Worm (Caenorhabditis elegans) whole organism, L1 larva: ENCODE results near the gene lact-9.

Source experiments
- C04F5.9 ChIP-seq: sonication (generic microtip); optimal IDR thresholded peaks from 2 replicates; lab custom pipeline; 2016; ENCODE audit warnings: missing genetic modification characterization, missing compliant biosample characterization
- C34B4.2 ChIP-seq: sonication (generic microtip); optimal IDR thresholded peaks from 2 replicates; lab custom pipeline; 2017; ENCODE audit warnings: mild to moderate bottlenecking, missing genetic modification characterization, missing compliant biosample characterization
- ama-1 ChIP-seq: fragments of 150-350 bp; optimal IDR thresholded peaks from 2 replicates; lab custom pipeline; 2014
- ceh-90 ChIP-seq: sonication (generic microtip); optimal IDR thresholded peaks from 2 replicates; lab custom pipeline; 2016; ENCODE audit warnings: missing genetic modification characterization, missing compliant biosample characterization
- ces-1 ChIP-seq: fragments of 150-350 bp; optimal IDR thresholded peaks from 2 replicates; lab custom pipeline; 2014; ENCODE audit warnings: missing biosample characterization, missing genetic modification reagents, missing genetic modification characterization
- dpl-1 ChIP-seq, 3 experiments: fragments of 150-350 bp in 2 of 3; sonication (generic microtip) in 1 of 3; optimal IDR thresholded peaks; 2 replicates each; lab custom pipeline; 2014 to 2017; ENCODE audit warnings: missing biosample characterization in 3 of 3, missing genetic modification characterization in 3 of 3, missing genetic modification reagents in 3 of 3
- dsc-1 ChIP-seq: sonication (generic microtip); optimal IDR thresholded peaks from 2 replicates; lab custom pipeline; 2016; ENCODE audit warnings: mild to moderate bottlenecking, missing genetic modification characterization, missing compliant biosample characterization
- efl-3 ChIP-seq: fragments of 200-800 bp; sonication (Bioruptor generic); optimal IDR thresholded peaks from 2 replicates; lab custom pipeline; 2018; ENCODE audit warnings: mild to moderate bottlenecking, missing genetic modification characterization, missing compliant biosample characterization
- egl-13 ChIP-seq: sonication (generic microtip); optimal IDR thresholded peaks from 2 replicates; lab custom pipeline; 2016; ENCODE audit warnings: missing genotype, missing genetic modification reagents, missing genetic modification characterization, missing compliant biosample characterization
- egl-27 ChIP-seq, 2 experiments: fragments of 150-350 bp in 1 of 2; sonication (generic microtip); optimal IDR thresholded peaks; 3 replicates each; lab custom pipeline; 2017 to 2018; ENCODE audit warnings: missing biosample characterization in 2 of 2, missing genetic modification characterization in 2 of 2, missing genetic modification reagents in 2 of 2
- elt-2 ChIP-seq: sonication (generic microtip); optimal IDR thresholded peaks from 2 replicates; lab custom pipeline; 2016; ENCODE audit warnings: missing genetic modification characterization, mild to moderate bottlenecking, inconsistent platforms, missing compliant biosample characterization, missing genetic modification reagents
- fkh-8 ChIP-seq: sonication (generic microtip); optimal IDR thresholded peaks from 2 replicates; lab custom pipeline; 2016; ENCODE audit warnings: mild to moderate bottlenecking, missing genetic modification characterization, missing compliant biosample characterization
- hlh-4 ChIP-seq: sonication (generic microtip); optimal IDR thresholded peaks from 2 replicates; lab custom pipeline; 2016; ENCODE audit warnings: mild to moderate bottlenecking, missing genetic modification characterization, missing compliant biosample characterization
- hpl-2 ChIP-seq: fragments of 150-350 bp; optimal IDR thresholded peaks from 2 replicates; lab custom pipeline; 2014; ENCODE audit warnings: missing biosample characterization, missing genetic modification reagents, missing genetic modification characterization
- jun-1 ChIP-seq: fragments of 150-350 bp; optimal IDR thresholded peaks from 2 replicates; lab custom pipeline; 2014; ENCODE audit warnings: missing biosample characterization, missing genetic modification reagents, missing genetic modification characterization
- lin-14 ChIP-seq: fragments of 200-800 bp; sonication (Bioruptor generic); optimal IDR thresholded peaks from 2 replicates; lab custom pipeline; 2018; ENCODE audit warnings: mild to moderate bottlenecking, missing genetic modification characterization, moderate library complexity, missing compliant biosample characterization
- lin-15B ChIP-seq: fragments of 150-350 bp; sonication (generic microtip); optimal IDR thresholded peaks from 3 replicates; lab custom pipeline; 2014; ENCODE audit warnings: missing biosample characterization, missing genetic modification characterization
- lin-35 ChIP-seq, 2 experiments: fragments of 150-350 bp; optimal IDR thresholded peaks; 2 replicates each; lab custom pipeline; 2014; ENCODE audit warnings: missing biosample characterization in 2 of 2, missing genetic modification characterization in 2 of 2, missing genetic modification reagents in 2 of 2
- lir-3 ChIP-seq: sonication (generic microtip); optimal IDR thresholded peaks from 2 replicates; lab custom pipeline; 2016; ENCODE audit warnings: mild to moderate bottlenecking, missing genetic modification characterization, moderate library complexity, missing compliant biosample characterization; ENCODE audit not compliant: poor library complexity
- lsy-2 ChIP-seq, 2 experiments: fragments of 150-350 bp; optimal IDR thresholded peaks; 2 replicates each; lab custom pipeline; 2014; ENCODE audit warnings: missing biosample characterization in 2 of 2, missing genetic modification characterization in 2 of 2
- mab-9 ChIP-seq: fragments of 200-800 bp; sonication (Bioruptor generic); IDR thresholded peaks from 2 replicates; pipeline ENCODE4 v1.3.6; 2022; ENCODE audit warnings: missing genetic modification reagents, missing genetic modification characterization, missing compliant biosample characterization
- mdl-1 ChIP-seq, 2 experiments: fragments of 150-350 bp; optimal IDR thresholded peaks; 2 replicates each; lab custom pipeline; 2014 to 2017; ENCODE audit warnings: missing biosample characterization in 2 of 2, missing genetic modification characterization in 2 of 2, inconsistent platforms in 1 of 2
- mef-2 ChIP-seq: fragments of 150-350 bp; optimal IDR thresholded peaks from 2 replicates; lab custom pipeline; 2014; ENCODE audit warnings: missing biosample characterization, missing genetic modification characterization
- nhr-19 ChIP-seq: fragments of 200-800 bp; sonication (Bioruptor generic); conservative IDR thresholded peaks from 2 replicates; pipeline ENCODE4 v1.3.6; 2022; ENCODE audit warnings: missing genetic modification characterization, missing compliant biosample characterization
- nhr-20 ChIP-seq: sonication (generic microtip); optimal IDR thresholded peaks from 2 replicates; lab custom pipeline; 2016; ENCODE audit warnings: mild to moderate bottlenecking, missing genetic modification characterization, missing compliant biosample characterization
- nhr-47 ChIP-seq: sonication (generic microtip); optimal IDR thresholded peaks from 2 replicates; lab custom pipeline; 2016; ENCODE audit warnings: mild to moderate bottlenecking, missing genetic modification characterization, moderate library complexity, missing compliant biosample characterization
- nhr-84 ChIP-seq: sonication (generic microtip); optimal IDR thresholded peaks from 2 replicates; lab custom pipeline; 2017; ENCODE audit warnings: missing biosample characterization, missing genetic modification characterization
- nhr-85 ChIP-seq: sonication (generic microtip); peaks from one replicate; lab custom pipeline; 2016; ENCODE audit warnings: missing genetic modification characterization, inconsistent platforms, missing compliant biosample characterization
- nhr-90 ChIP-seq: sonication (generic microtip); optimal IDR thresholded peaks from 2 replicates; lab custom pipeline; 2016; ENCODE audit warnings: mild to moderate bottlenecking, missing genetic modification characterization, missing compliant biosample characterization; ENCODE audit not compliant: poor library complexity
- pqm-1 ChIP-seq: sonication (generic microtip); optimal IDR thresholded peaks from 3 replicates; lab custom pipeline; 2017; ENCODE audit warnings: missing biosample characterization, missing genetic modification characterization
- skn-1 ChIP-seq: fragments of 150-350 bp; optimal IDR thresholded peaks from 2 replicates; lab custom pipeline; 2014; ENCODE audit warnings: missing biosample characterization, missing genetic modification characterization
- snpc-4 ChIP-seq: fragments of 150-350 bp; optimal IDR thresholded peaks from 2 replicates; lab custom pipeline; 2014; ENCODE audit warnings: missing biosample characterization, missing genetic modification characterization
- sox-4 ChIP-seq: sonication (generic microtip); optimal IDR thresholded peaks from 2 replicates; lab custom pipeline; 2016; ENCODE audit warnings: missing genetic modification characterization, missing compliant biosample characterization
- unc-130 ChIP-seq: fragments of 150-350 bp; optimal IDR thresholded peaks from 2 replicates; lab custom pipeline; 2017; ENCODE audit warnings: missing biosample characterization, missing genetic modification characterization, inconsistent platforms
- unc-62 ChIP-seq: fragments of 150-350 bp; optimal IDR thresholded peaks from 2 replicates; lab custom pipeline; 2014; ENCODE audit warnings: missing biosample characterization, missing genetic modification reagents, missing genetic modification characterization
- unc-98 ChIP-seq: fragments of 200-800 bp; sonication (Bioruptor generic); IDR thresholded peaks from 2 replicates; pipeline ENCODE4 v1.3.6; 2022; ENCODE audit warnings: missing genetic modification characterization, missing compliant biosample characterization
- vab-15 ChIP-seq: sonication (generic microtip); optimal IDR thresholded peaks from 2 replicates; lab custom pipeline; 2017; ENCODE audit warnings: missing genotype, mild to moderate bottlenecking, missing genetic modification characterization, missing compliant biosample characterization
- xbp-1 ChIP-seq: sonication (generic microtip); optimal IDR thresholded peaks from 2 replicates; lab custom pipeline; 2016; ENCODE audit warnings: missing genetic modification characterization, missing compliant biosample characterization
- zag-1 ChIP-seq: fragments of 150-350 bp; optimal IDR thresholded peaks from 2 replicates; lab custom pipeline; 2014; ENCODE audit warnings: missing biosample characterization, missing genetic modification characterization
- zip-4 ChIP-seq: fragments of 200-800 bp; sonication (Bioruptor generic); optimal IDR thresholded peaks from 2 replicates; lab custom pipeline; 2018; ENCODE audit warnings: mild to moderate bottlenecking, missing genetic modification characterization, moderate library complexity, missing compliant biosample characterization
- ztf-11 ChIP-seq, 2 experiments: sonication (generic microtip); optimal IDR thresholded peaks; 2 replicates each; lab custom pipeline; 2016 to 2017; ENCODE audit warnings: missing genetic modification characterization in 2 of 2, missing biosample characterization in 1 of 2, missing compliant biosample characterization in 1 of 2

The lact-9 gene

DNA sequence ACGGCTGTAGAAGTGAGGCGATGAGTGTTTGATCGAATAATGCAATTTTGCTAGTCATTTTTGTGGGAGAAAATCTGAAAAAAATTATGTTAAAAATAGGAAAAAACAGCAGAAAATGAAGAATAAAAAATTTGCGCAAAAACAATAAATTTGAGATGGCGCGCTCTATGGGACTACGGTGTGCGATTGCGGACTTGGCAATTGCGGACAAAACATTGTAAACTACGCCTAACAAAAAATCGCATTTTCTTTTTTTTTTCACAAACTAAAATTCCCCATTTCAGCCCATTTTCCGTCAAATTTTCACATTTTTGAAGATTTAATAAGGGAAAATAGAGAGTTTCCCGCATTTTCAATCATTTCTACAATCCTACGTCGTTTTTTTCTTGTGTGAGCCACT, 3.2 kb upstream of the lact-9 start, which contains the start of the genes sas-6 and Y45F10D.7 (continued):
- TF ChIP-seq mab-9 (GFP tag; lab: Robert Waterston, UW) (no peak), lin-15B (tag; lab: Kevin White, UChicago) (peak; percentile 71), snpc-4 (tag; lab: Kevin White, UChicago) (peak; percentile 5)
- TF ChIP-seq, all 84 proteins: peak for 35

- TF ChIP-seq ceh-90 (tag; lab: Kevin White, UChicago): no peak
- no peak for TF ChIP-seq egl-13 (tag; lab: Kevin White, UChicago)
- TF ChIP-seq dpl-1 (GFP tag; optimal IDR thresholded peaks at IDR 0.05; lab: Kevin White, UChicago): peak in 1 of 3 experiments; percentile 12
- no peak for TF ChIP-seq ces-1 (GFP tag; lab: Kevin White, UChicago)
- TF ChIP-seq hpl-2: no peak
- TF ChIP-seq sox-4 (tag; lab: Kevin White, UChicago): no peak
- TF ChIP-seq egl-27 (tag; optimal IDR thresholded peaks at IDR 0.05; lab: Kevin White, UChicago): no peak
- TF ChIP-seq nhr-20: no peak
- TF ChIP-seq lsy-2 (tag; optimal IDR thresholded peaks at IDR 0.05; lab: Kevin White, UChicago): peak in 1 of 2 experiments; percentile 28
- TF ChIP-seq ztf-11 (tag; optimal IDR thresholded peaks at IDR 0.05; lab: Kevin White, UChicago): no peak
- no peak for TF ChIP-seq nhr-47 (tag; lab: Kevin White, UChicago)
- TF ChIP-seq lin-14 (GFP tag; lab: Kevin White, UChicago): peak; percentile 17
- TF ChIP-seq zip-4 (GFP tag; lab: Kevin White, UChicago): no peak
- no peak for TF ChIP-seq skn-1 (tag; lab: Kevin White, UChicago)
- TF ChIP-seq C04F5.9 (tag; lab: Kevin White, UChicago): no peak
- TF ChIP-seq efl-3 (GFP tag; lab: Kevin White, UChicago): no peak
- TF ChIP-seq, all 84 proteins: peak for 3
Observed at ce11 chrIV:13786690-13787089, 1.2 kb upstream of the lact-9 start, which contains the start of gene icap-1. icap-1 (minus strand) TSS chrIV:13786961.

ce11 chrIV:13784774-13785173, 671 bp downstream of the lact-9 start:
- TF ChIP-seq unc-62: no peak
- no peak for TF ChIP-seq xbp-1 (tag; lab: Kevin White, UChicago)
- TF ChIP-seq nhr-20: no peak
- TF ChIP-seq unc-130 (tag; lab: Kevin White, UChicago): no peak
- no peak for TF ChIP-seq hpl-2
- TF ChIP-seq vab-15: no peak
- no peak for TF ChIP-seq nhr-19 (GFP tag; lab: Robert Waterston, UW)
- TF ChIP-seq mab-9 (GFP tag; lab: Robert Waterston, UW): no peak
- TF ChIP-seq elt-2 (tag; lab: Kevin White, UChicago): peak; percentile 10
- no peak for TF ChIP-seq unc-98 (GFP tag; lab: Robert Waterston, UW)
- TF ChIP-seq C34B4.2 (tag; lab: Kevin White, UChicago): no peak
- no peak for TF ChIP-seq fkh-8
- no peak for TF ChIP-seq ama-1
- TF ChIP-seq mef-2: no peak
- TF ChIP-seq dsc-1 (tag; lab: Kevin White, UChicago): no peak
- no peak for TF ChIP-seq jun-1 (tag; lab: Kevin White, UChicago)
- TF ChIP-seq mdl-1 (tag; optimal IDR thresholded peaks at IDR 0.05; lab: Kevin White, UChicago): no peak
- TF ChIP-seq lir-3 (tag; lab: Kevin White, UChicago): no peak
- TF ChIP-seq lin-35 (GFP tag; optimal IDR thresholded peaks at IDR 0.05; lab: Kevin White, UChicago): peak in 1 of 2 experiments; percentile 1
- TF ChIP-seq nhr-85 (tag; lab: Kevin White, UChicago): peak; percentile 57
- TF ChIP-seq ces-1 (GFP tag; lab: Kevin White, UChicago): no peak
- TF ChIP-seq hlh-4 (tag; lab: Kevin White, UChicago): no peak
- TF ChIP-seq zag-1 (tag; lab: Kevin White, UChicago): no peak
- TF ChIP-seq nhr-90 (tag; lab: Kevin White, UChicago): peak; percentile 9
- no peak for TF ChIP-seq nhr-84
- no peak for TF ChIP-seq nhr-47 (tag; lab: Kevin White, UChicago)
- no peak for TF ChIP-seq pqm-1
